Fruit fly (Drosophila melanogaster) whole organism, embryonic: ENCODE data around the gene witty.
A peak's percentile ranks its signal among the peaks of the same experiment; 100 is the strongest.

ENCODE experiments used
- ATbp ChIP-seq: fragments of 200-800 bp; sonication (Bioruptor generic); optimal IDR thresholded peaks from 2 replicates; lab custom pipeline; 2017; ENCODE audit warnings: missing biosample characterization, mild to moderate bottlenecking, missing genetic modification characterization, missing genetic modification reagents
- CG12659 ChIP-seq: fragments of 200-800 bp; sonication (Bioruptor generic); optimal IDR thresholded peaks from 3 replicates; lab custom pipeline; 2017; ENCODE audit warnings: mild to moderate bottlenecking, missing biosample characterization, missing genetic modification reagents, missing genetic modification characterization
- CG13287 ChIP-seq: fragments of 200-800 bp; sonication (Bioruptor generic); IDR thresholded peaks from 2 replicates; pipeline ENCODE4 v1.3.6; 2022; ENCODE audit warnings: missing biosample characterization, missing genetic modification characterization; ENCODE audit not compliant: partially characterized antibody
- CG14860 ChIP-seq: fragments of 200-800 bp; sonication (Bioruptor generic); IDR thresholded peaks from 3 replicates; pipeline ENCODE4 v1.3.6; 2022; ENCODE audit warnings: missing biosample characterization, missing genetic modification characterization; ENCODE audit not compliant: partially characterized antibody
- CG15269 ChIP-seq: fragments of 200-800 bp; sonication (Bioruptor generic); optimal IDR thresholded peaks from 2 replicates; lab custom pipeline; 2018; ENCODE audit warnings: missing biosample characterization, mild to moderate bottlenecking, missing genetic modification characterization, moderate library complexity
- CG16813 ChIP-seq: fragments of 200-800 bp; sonication (Bioruptor generic); IDR thresholded peaks from 3 replicates; pipeline ENCODE4 v1.3.6; 2022; ENCODE audit warnings: missing biosample characterization, missing genetic modification characterization; ENCODE audit not compliant: partially characterized antibody
- CG17568 ChIP-seq: fragments of 200-800 bp; sonication (Bioruptor generic); optimal IDR thresholded peaks from 2 replicates; lab custom pipeline; 2018; ENCODE audit warnings: missing biosample characterization, mild to moderate bottlenecking, missing genetic modification characterization, moderate library complexity
- CG18011 ChIP-seq: fragments of 200-800 bp; sonication (Bioruptor generic); optimal IDR thresholded peaks from 2 replicates; lab custom pipeline; 2017; ENCODE audit warnings: missing biosample characterization, missing genetic modification characterization, mild to moderate bottlenecking, moderate library complexity, missing genotype
- CG18262 ChIP-seq: fragments of 200-800 bp; optimal IDR thresholded peaks from 3 replicates; lab custom pipeline; 2019; ENCODE audit warnings: missing biosample characterization, mild to moderate bottlenecking, missing genetic modification characterization, moderate library complexity
- CG18764 ChIP-seq: fragments of 200-800 bp; sonication (Bioruptor generic); optimal IDR thresholded peaks from 3 replicates; lab custom pipeline; 2016; ENCODE audit warnings: missing biosample characterization, missing genetic modification characterization
- CG2120 ChIP-seq: fragments of 200-800 bp; sonication (Bioruptor generic); optimal IDR thresholded peaks from 3 replicates; lab custom pipeline; 2016; ENCODE audit warnings: missing biosample characterization, missing genetic modification characterization
- CG34422 ChIP-seq: fragments of 200-800 bp; sonication (Bioruptor generic); IDR thresholded peaks from 3 replicates; pipeline ENCODE4 v1.3.6; 2022; ENCODE audit warnings: missing biosample characterization, missing genetic modification characterization
- CG4424 ChIP-seq: fragments of 200-800 bp; sonication (Bioruptor generic); optimal IDR thresholded peaks from 3 replicates; lab custom pipeline; 2016; ENCODE audit warnings: missing biosample characterization, missing genetic modification characterization
- CG4617 ChIP-seq: fragments of 200-800 bp; sonication (Bioruptor generic); optimal IDR thresholded peaks from 3 replicates; lab custom pipeline; 2016; ENCODE audit warnings: missing biosample characterization, missing genetic modification characterization, borderline replicate concordance
- CG6254 ChIP-seq: fragments of 200-800 bp; sonication (Bioruptor generic); optimal IDR thresholded peaks from 3 replicates; lab custom pipeline; 2017; ENCODE audit warnings: mild to moderate bottlenecking, missing biosample characterization, missing genetic modification reagents, missing genetic modification characterization
- CG8924 ChIP-seq: fragments of 200-800 bp; optimal IDR thresholded peaks from 3 replicates; lab custom pipeline; 2019; ENCODE audit warnings: missing biosample characterization, mild to moderate bottlenecking, missing genetic modification characterization, moderate library complexity
- CG9609 ChIP-seq: fragments of 200-800 bp; sonication (Bioruptor generic); optimal IDR thresholded peaks from 3 replicates; lab custom pipeline; 2016; ENCODE audit warnings: missing biosample characterization, missing genetic modification characterization
- CG9817 ChIP-seq: fragments of 200-800 bp; sonication (Bioruptor generic); optimal IDR thresholded peaks from 2 replicates; lab custom pipeline; 2018; ENCODE audit warnings: missing biosample characterization, mild to moderate bottlenecking, missing genetic modification characterization, moderate library complexity
- Ets97D ChIP-seq: fragments of 200-800 bp; sonication (Bioruptor generic); optimal IDR thresholded peaks from 3 replicates; lab custom pipeline; 2016; ENCODE audit warnings: missing biosample characterization, missing genetic modification characterization
- H15 ChIP-seq: fragments of 200-800 bp; sonication (Bioruptor generic); IDR thresholded peaks from 3 replicates; pipeline ENCODE4 v1.3.6; 2022; ENCODE audit warnings: missing biosample characterization, missing genetic modification characterization
- HHEX ChIP-seq: fragments of 200-800 bp; sonication (Bioruptor generic); optimal IDR thresholded peaks from 3 replicates; lab custom pipeline; 2017; ENCODE audit warnings: missing biosample characterization, mild to moderate bottlenecking, missing genetic modification characterization, missing genetic modification reagents
- Hmr ChIP-seq: fragments of 200-800 bp; sonication (Bioruptor generic); optimal IDR thresholded peaks from 3 replicates; lab custom pipeline; 2017; ENCODE audit warnings: mild to moderate bottlenecking, missing biosample characterization, missing genetic modification reagents, missing genetic modification characterization
- Lhr ChIP-seq: fragments of 200-800 bp; sonication (Bioruptor generic); optimal IDR thresholded peaks from 3 replicates; lab custom pipeline; 2017; ENCODE audit warnings: mild to moderate bottlenecking, missing biosample characterization, missing genetic modification reagents, missing genetic modification characterization
- Nf-YC ChIP-seq: fragments of 200-800 bp; optimal IDR thresholded peaks from 3 replicates; lab custom pipeline; 2019; ENCODE audit warnings: missing biosample characterization, mild to moderate bottlenecking, missing genetic modification characterization, moderate library complexity
- Sox102F ChIP-seq: fragments of 200-800 bp; sonication (Bioruptor generic); optimal IDR thresholded peaks from 2 replicates; lab custom pipeline; 2018; ENCODE audit warnings: missing biosample characterization, mild to moderate bottlenecking, missing genetic modification characterization, moderate library complexity
- Trl ChIP-seq, 3 experiments: fragments of >200 bp in 2 of 3; fragments of 200-800 bp in 1 of 3; sonication (Bioruptor generic) in 1 of 3; optimal IDR thresholded peaks; 2 replicates in 1 of 3; 3 replicates in 2 of 3; lab custom pipeline; 2016 to 2017; ENCODE audit warnings: missing biosample characterization in 1 of 3, missing genetic modification characterization in 1 of 3
- YL-1 ChIP-seq: fragments of 200-800 bp; sonication (Bioruptor generic); optimal IDR thresholded peaks from 3 replicates; lab custom pipeline; 2017; ENCODE audit warnings: missing biosample characterization, mild to moderate bottlenecking, missing genetic modification characterization
- az2 ChIP-seq: fragments of 200-800 bp; sonication (Bioruptor generic); optimal IDR thresholded peaks from 3 replicates; lab custom pipeline; 2016; ENCODE audit warnings: missing biosample characterization, missing genetic modification characterization
- bsh ChIP-seq, 2 experiments: fragments of 200-800 bp; sonication (Bioruptor generic); optimal IDR thresholded peaks; 2 replicates each; lab custom pipeline; 2017 to 2018; ENCODE audit warnings: mild to moderate bottlenecking in 2 of 2, missing biosample characterization in 2 of 2, missing genetic modification characterization in 2 of 2, moderate library complexity in 1 of 2
- dimm ChIP-seq: fragments of 200-800 bp; sonication (Bioruptor generic); IDR thresholded peaks from 2 replicates; pipeline ENCODE4 v1.3.6; 2022; ENCODE audit warnings: missing biosample characterization, missing genetic modification characterization
- dmrt11E ChIP-seq: fragments of 200-800 bp; sonication (Bioruptor generic); optimal IDR thresholded peaks from 3 replicates; lab custom pipeline; 2018; ENCODE audit warnings: missing biosample characterization, mild to moderate bottlenecking, missing genetic modification characterization, moderate library complexity
- exex ChIP-seq: fragments of 200-800 bp; sonication (Bioruptor generic); optimal IDR thresholded peaks from 4 replicates; lab custom pipeline; 2018; ENCODE audit warnings: missing biosample characterization, mild to moderate bottlenecking, missing genetic modification characterization, moderate library complexity
- gem ChIP-seq: fragments of 200-800 bp; sonication (Bioruptor generic); optimal IDR thresholded peaks from 2 replicates; lab custom pipeline; 2019; ENCODE audit warnings: missing biosample characterization, mild to moderate bottlenecking, missing genetic modification characterization, moderate library complexity
- gfzf ChIP-seq: fragments of 200-800 bp; sonication (Bioruptor generic); optimal IDR thresholded peaks from 2 replicates; lab custom pipeline; 2016; ENCODE audit warnings: missing biosample characterization, mild to moderate bottlenecking, missing genetic modification characterization, moderate library complexity
- gsb ChIP-seq: fragments of 200-800 bp; sonication (Bioruptor generic); IDR thresholded peaks from 2 replicates; pipeline ENCODE4 v1.3.6; 2022; ENCODE audit warnings: missing biosample characterization, missing genetic modification characterization
- hb ChIP-seq: fragments of 200-800 bp; sonication (Bioruptor generic); IDR thresholded peaks from 3 replicates; pipeline ENCODE4 v1.3.6; 2022; ENCODE audit warnings: missing biosample characterization, missing genetic modification characterization; ENCODE audit not compliant: partially characterized antibody
- hbn ChIP-seq: fragments of 200-800 bp; sonication (Bioruptor generic); IDR thresholded peaks from 2 replicates; pipeline ENCODE4 v1.3.6; 2022; ENCODE audit warnings: missing biosample characterization, missing genetic modification characterization; ENCODE audit not compliant: partially characterized antibody
- kni ChIP-seq: fragments of 200-800 bp; sonication (Bioruptor generic); optimal IDR thresholded peaks from 3 replicates; lab custom pipeline; 2017; ENCODE audit warnings: mild to moderate bottlenecking, missing biosample characterization, missing genetic modification reagents, missing genetic modification characterization
- knrl ChIP-seq: fragments of 200-800 bp; sonication (Bioruptor generic); IDR thresholded peaks from 3 replicates; pipeline ENCODE4 v1.3.6; 2022; ENCODE audit warnings: missing biosample characterization, missing genetic modification characterization; ENCODE audit not compliant: partially characterized antibody
- lbe ChIP-seq: fragments of 200-800 bp; sonication (Bioruptor generic); optimal IDR thresholded peaks from 2 replicates; lab custom pipeline; 2016; ENCODE audit warnings: missing biosample characterization, mild to moderate bottlenecking, missing genetic modification characterization
- mam ChIP-seq: fragments of 200-800 bp; sonication (Bioruptor generic); optimal IDR thresholded peaks from 3 replicates; lab custom pipeline; 2016; ENCODE audit warnings: missing biosample characterization, missing genetic modification characterization
- prd ChIP-seq, 3 experiments: fragments of >200 bp in 2 of 3; fragments of 200-800 bp in 1 of 3; sonication (Bioruptor generic) in 1 of 3; optimal IDR thresholded peaks in 2 of 3; IDR thresholded peaks in 1 of 3; 2 replicates in 2 of 3; 3 replicates in 1 of 3; pipeline versions ENCODE4 v1.3.6 to Lab custom; 2017 to 2022; ENCODE audit warnings: missing biosample characterization in 1 of 3, missing genetic modification characterization in 1 of 3
- pum ChIP-seq: fragments of 200-800 bp; sonication (Bioruptor generic); optimal IDR thresholded peaks from 2 replicates; lab custom pipeline; 2016; ENCODE audit warnings: missing biosample characterization, missing genetic modification characterization
- run ChIP-seq: fragments of 200-800 bp; sonication (Bioruptor generic); optimal IDR thresholded peaks from 3 replicates; lab custom pipeline; 2018; ENCODE audit warnings: missing biosample characterization, mild to moderate bottlenecking, missing genetic modification characterization
- vnd ChIP-seq: fragments of 200-800 bp; sonication (Bioruptor generic); IDR thresholded peaks from 3 replicates; pipeline ENCODE4 v1.3.6; 2022; ENCODE audit warnings: missing biosample characterization, missing genetic modification characterization; ENCODE audit not compliant: partially characterized antibody

witty gene

dm6 chr2L:8365701-8366643 lies 27.9 kb downstream of the witty start, which contains the start of gene Pp2A-29B (continued):
- TF ChIP-seq gfzf (GFP tag; lab: Kevin White, UChicago): peak; percentile 52
- TF ChIP-seq Ets97D (GFP tag; lab: Kevin White, UChicago): peak; percentile 31
- peak; percentile 19 for TF ChIP-seq CG2120 (GFP tag; lab: Kevin White, UChicago)
- peak; percentile 46 for TF ChIP-seq dmrt11E (tag; lab: Kevin White, UChicago)
- TF ChIP-seq gem (tag; lab: Kevin White, UChicago): peak; percentile 48
- peak; percentile 55 for TF ChIP-seq kni (GFP tag; lab: Kevin White, UChicago)
- TF ChIP-seq CG18011 (GFP tag; lab: Kevin White, UChicago): peak; percentile 97
- no peak for TF ChIP-seq CG9609
- peak; percentile 100 for TF ChIP-seq CG14860 (GFP tag; lab: Robert Waterston, UW)
- peak; percentile 99 for TF ChIP-seq hbn
- peak; percentile 100 for TF ChIP-seq knrl (GFP tag; lab: Robert Waterston, UW)
- no peak for TF ChIP-seq pum (GFP tag; lab: Kevin White, UChicago)
- TF ChIP-seq dimm (GFP tag; lab: Robert Waterston, UW): no peak
- peak; percentile 41 for TF ChIP-seq lbe (GFP tag; lab: Kevin White, UChicago)
- no peak for TF ChIP-seq run (tag; lab: Kevin White, UChicago)
- TF ChIP-seq exex: peak; percentile 35
- TF ChIP-seq CG18764: no peak
- TF ChIP-seq ATbp: no peak
- TF ChIP-seq Sox102F: no peak
- TF ChIP-seq vnd (GFP tag; lab: Robert Waterston, UW): peak; percentile 100
- TF ChIP-seq mam (GFP tag; lab: Kevin White, UChicago): peak; percentile 25
- TF ChIP-seq prd (optimal IDR thresholded peaks at IDR 0.05; lab: Kevin White, UChicago): no peak
- TF ChIP-seq prd (GFP tag; IDR thresholded peaks at IDR 0.05; lab: Robert Waterston, UW): peak; percentile 24; the same call in 1 of the 3 replicates
- TF ChIP-seq Trl (optimal IDR thresholded peaks at IDR 0.05; lab: Kevin White, UChicago): no peak
- peak; percentile 3 for TF ChIP-seq Trl (GFP tag; optimal IDR thresholded peaks at IDR 0.05; lab: Kevin White, UChicago)
- TF ChIP-seq H15 (GFP tag; lab: Robert Waterston, UW): no peak
- peak; percentile 57 for TF ChIP-seq Nf-YC
- peak; percentile 65 for TF ChIP-seq YL-1 (GFP tag; lab: Kevin White, UChicago)
- TF ChIP-seq CG6254 (GFP tag; lab: Kevin White, UChicago): no peak
- TF ChIP-seq CG34422 (GFP tag; lab: Robert Waterston, UW): no peak; the same call in 2 of the 3 replicates
- TF ChIP-seq gsb (GFP tag; lab: Robert Waterston, UW): no peak
- peak; percentile 44 for TF ChIP-seq Lhr
- peak; percentile 99 for TF ChIP-seq hb (GFP tag; lab: Robert Waterston, UW)
- peak; percentile 42 for TF ChIP-seq CG8924
- peak; percentile 9 for TF ChIP-seq CG15269 (tag; lab: Kevin White, UChicago)
- peak; percentile 69 for TF ChIP-seq CG12659
- TF ChIP-seq CG18262 (tag; lab: Kevin White, UChicago): peak; percentile 45
- peak; percentile 100 for TF ChIP-seq CG16813 (GFP tag; lab: Robert Waterston, UW)
- TF ChIP-seq CG4424 (GFP tag; lab: Kevin White, UChicago): peak; percentile 38
- peak; percentile 69 for TF ChIP-seq CG4617
- TF ChIP-seq HHEX (GFP tag; lab: Kevin White, UChicago): no peak
- peak; percentile 4 for TF ChIP-seq Hmr (GFP tag; lab: Kevin White, UChicago)
- peak; percentile 7 for TF ChIP-seq CG17568
- peak; percentile 17 for TF ChIP-seq CG9817 (tag; lab: Kevin White, UChicago)
- TF ChIP-seq az2: peak; percentile 3
- TF ChIP-seq CG13287 (GFP tag; lab: Robert Waterston, UW): peak; percentile 99
- no peak for TF ChIP-seq bsh (GFP tag; optimal IDR thresholded peaks at IDR 0.05; lab: Kevin White, UChicago)
